Fruit fly (Drosophila melanogaster) whole organism, embryonic: Measurements from ENCODE around the gene mRpL17.

Source experiments
- ATbp ChIP-seq: fragments of 200-800 bp; sonication (Bioruptor generic); optimal IDR thresholded peaks from 2 replicates; lab custom pipeline; 2017; ENCODE audit warnings: missing biosample characterization, mild to moderate bottlenecking, missing genetic modification characterization, missing genetic modification reagents
- CG10147 ChIP-seq: fragments of 200-800 bp; sonication (Bioruptor generic); optimal IDR thresholded peaks from 2 replicates; lab custom pipeline; 2019; ENCODE audit warnings: missing biosample characterization, mild to moderate bottlenecking, missing genetic modification characterization, moderate library complexity
- CG1024 ChIP-seq: fragments of 200-800 bp; sonication (Bioruptor generic); IDR thresholded peaks from 2 replicates; pipeline ENCODE4 v1.3.6; 2022; ENCODE audit warnings: missing biosample characterization, missing genetic modification characterization
- CG10431 ChIP-seq: fragments of 200-800 bp; sonication (Bioruptor generic); optimal IDR thresholded peaks from 3 replicates; lab custom pipeline; 2018; ENCODE audit warnings: missing biosample characterization, mild to moderate bottlenecking, missing genetic modification characterization
- CG11456 ChIP-seq: fragments of 200-800 bp; sonication (Bioruptor generic); IDR thresholded peaks from 3 replicates; pipeline ENCODE4 v1.3.6; 2022; ENCODE audit warnings: missing biosample characterization, missing genetic modification characterization
- CG13424 ChIP-seq: fragments of 200-800 bp; sonication (Bioruptor generic); optimal IDR thresholded peaks from 2 replicates; lab custom pipeline; 2019; ENCODE audit warnings: missing biosample characterization, mild to moderate bottlenecking, missing genetic modification characterization, moderate library complexity
- CG14050 ChIP-seq: fragments of 200-800 bp; sonication (Bioruptor generic); IDR thresholded peaks from 3 replicates; pipeline ENCODE4 v1.3.6; 2022; ENCODE audit warnings: missing biosample characterization, missing genetic modification characterization
- CG14441 ChIP-seq: fragments of 200-800 bp; sonication (Bioruptor generic); IDR thresholded peaks from 2 replicates; pipeline ENCODE4 v1.3.6; 2022; ENCODE audit warnings: missing biosample characterization, missing genetic modification characterization
- CG14667 ChIP-seq: fragments of 200-800 bp; sonication (Bioruptor generic); IDR thresholded peaks from 2 replicates; pipeline ENCODE4 v1.3.6; 2022; ENCODE audit warnings: missing biosample characterization, missing genetic modification characterization
- CG15073 ChIP-seq: fragments of 200-800 bp; sonication (Bioruptor generic); optimal IDR thresholded peaks from 2 replicates; lab custom pipeline; 2016; ENCODE audit warnings: missing biosample characterization, missing genetic modification characterization
- CG17385 ChIP-seq: fragments of 200-800 bp; sonication (Bioruptor generic); optimal IDR thresholded peaks from 3 replicates; lab custom pipeline; 2018; ENCODE audit warnings: missing biosample characterization, mild to moderate bottlenecking, missing genetic modification characterization
- CG31365 ChIP-seq: fragments of 200-800 bp; sonication (Bioruptor generic); optimal IDR thresholded peaks from 2 replicates; lab custom pipeline; 2018; ENCODE audit warnings: missing biosample characterization, mild to moderate bottlenecking, missing genetic modification characterization
- CG31441 ChIP-seq: fragments of 200-800 bp; sonication (Bioruptor generic); IDR thresholded peaks from 2 replicates; pipeline ENCODE4 v1.3.6; 2022; ENCODE audit warnings: missing biosample characterization, missing genetic modification characterization
- CG3847 ChIP-seq: fragments of 200-800 bp; sonication (Bioruptor generic); IDR thresholded peaks from 2 replicates; pipeline ENCODE4 v1.3.6; 2022; ENCODE audit warnings: missing biosample characterization, missing genetic modification characterization
- CG7271 ChIP-seq: fragments of 200-800 bp; sonication (Bioruptor generic); optimal IDR thresholded peaks from 2 replicates; lab custom pipeline; 2018; ENCODE audit warnings: missing biosample characterization, mild to moderate bottlenecking, missing genetic modification characterization, moderate library complexity
- CG7987 ChIP-seq: fragments of 200-800 bp; sonication (Bioruptor generic); optimal IDR thresholded peaks from 2 replicates; lab custom pipeline; 2018; ENCODE audit warnings: missing biosample characterization, mild to moderate bottlenecking, missing genetic modification characterization, moderate library complexity
- CG8924 ChIP-seq: fragments of 200-800 bp; optimal IDR thresholded peaks from 3 replicates; lab custom pipeline; 2019; ENCODE audit warnings: missing biosample characterization, mild to moderate bottlenecking, missing genetic modification characterization, moderate library complexity
- CG8944 ChIP-seq: fragments of 200-800 bp; sonication (Bioruptor generic); optimal IDR thresholded peaks from 3 replicates; lab custom pipeline; 2016; ENCODE audit warnings: missing biosample characterization, missing genetic modification characterization
- CG9215 ChIP-seq: fragments of 200-800 bp; sonication (Bioruptor generic); IDR thresholded peaks from 2 replicates; pipeline ENCODE4 v1.3.6; 2022; ENCODE audit warnings: missing biosample characterization, missing genetic modification characterization
- CG9932 ChIP-seq: fragments of 200-800 bp; sonication (Bioruptor generic); IDR thresholded peaks from 2 replicates; pipeline ENCODE4 v1.3.6; 2022; ENCODE audit warnings: missing biosample characterization, missing genetic modification characterization
- CkIIα-i1 ChIP-seq: fragments of 200-800 bp; sonication (Bioruptor generic); IDR thresholded peaks from 2 replicates; pipeline ENCODE4 v1.3.6; 2022; ENCODE audit warnings: missing biosample characterization, missing genetic modification characterization
- Dbx ChIP-seq: fragments of 200-800 bp; sonication (Bioruptor generic); IDR thresholded peaks from 3 replicates; pipeline ENCODE4 v1.3.6; 2022; ENCODE audit warnings: missing biosample characterization, missing genetic modification characterization
- Dip2 ChIP-seq: fragments of 200-800 bp; sonication (Bioruptor generic); IDR thresholded peaks from 2 replicates; pipeline ENCODE4 v1.3.6; 2022; ENCODE audit warnings: missing biosample characterization, missing genetic modification characterization
- Dref ChIP-seq: fragments of 200-800 bp; sonication (Bioruptor generic); IDR thresholded peaks from 2 replicates; pipeline ENCODE4 v1.3.6; 2022; ENCODE audit warnings: missing biosample characterization, missing genetic modification characterization
- Gsc ChIP-seq: fragments of 200-800 bp; sonication (Bioruptor generic); IDR thresholded peaks from 2 replicates; pipeline ENCODE4 v1.3.6; 2022; ENCODE audit warnings: missing biosample characterization, missing genetic modification characterization
- Hr78 ChIP-seq, 2 experiments: fragments of 200-800 bp in 1 of 2; fragments of >200 bp in 1 of 2; sonication (Bioruptor generic) in 1 of 2; optimal IDR thresholded peaks; 2 replicates each; lab custom pipeline; 2017 to 2019; ENCODE audit warnings: missing biosample characterization in 2 of 2, missing genetic modification characterization in 2 of 2, mild to moderate bottlenecking in 1 of 2, moderate library complexity in 1 of 2
- Lim3 ChIP-seq: fragments of 200-800 bp; sonication (Bioruptor generic); IDR thresholded peaks from 2 replicates; pipeline ENCODE4 v1.3.6; 2022; ENCODE audit warnings: missing biosample characterization, missing genetic modification characterization
- Lpt ChIP-seq: fragments of >200 bp; optimal IDR thresholded peaks from 2 replicates; lab custom pipeline; 2018; ENCODE audit warnings: missing biosample characterization, missing genetic modification characterization
- MBD-R2 ChIP-seq: fragments of 200-800 bp; sonication (Bioruptor generic); IDR thresholded peaks from 2 replicates; pipeline ENCODE4 v1.3.6; 2022; ENCODE audit warnings: missing biosample characterization, missing genetic modification characterization
- MESR4 ChIP-seq: fragments of 200-800 bp; sonication (Bioruptor generic); optimal IDR thresholded peaks from 2 replicates; lab custom pipeline; 2018; ENCODE audit warnings: missing biosample characterization, mild to moderate bottlenecking, missing genetic modification characterization, moderate library complexity
- MTF-1 ChIP-seq: fragments of 200-800 bp; sonication (Bioruptor generic); optimal IDR thresholded peaks from 2 replicates; lab custom pipeline; 2018; ENCODE audit warnings: missing biosample characterization, mild to moderate bottlenecking, missing genetic modification characterization, borderline replicate concordance
- NC2α ChIP-seq: fragments of 200-800 bp; sonication (Bioruptor generic); optimal IDR thresholded peaks from 2 replicates; lab custom pipeline; 2016; ENCODE audit warnings: missing biosample characterization, missing genetic modification characterization
- Oli ChIP-seq: fragments of 200-800 bp; sonication (Bioruptor generic); optimal IDR thresholded peaks from 2 replicates; lab custom pipeline; 2018; ENCODE audit warnings: missing biosample characterization, mild to moderate bottlenecking, missing genetic modification characterization, moderate library complexity
- aop ChIP-seq: fragments of 200-800 bp; sonication (Bioruptor generic); IDR thresholded peaks from 2 replicates; pipeline ENCODE4 v1.3.6; 2022; ENCODE audit warnings: missing biosample characterization, missing genetic modification characterization
- bowl ChIP-seq: fragments of 200-800 bp; sonication (Bioruptor generic); IDR thresholded peaks from 2 replicates; pipeline ENCODE4 v1.3.6; 2022; ENCODE audit warnings: missing biosample characterization, missing genetic modification characterization
- btn ChIP-seq: fragments of 200-800 bp; sonication (Bioruptor generic); optimal IDR thresholded peaks from 2 replicates; lab custom pipeline; 2016; ENCODE audit warnings: missing biosample characterization, missing genetic modification characterization
- crc ChIP-seq: fragments of 200-800 bp; sonication (Bioruptor generic); optimal IDR thresholded peaks from 2 replicates; lab custom pipeline; 2016; ENCODE audit warnings: missing biosample characterization, missing genetic modification characterization
- crp ChIP-seq, 2 experiments: fragments of 200-800 bp; sonication (Bioruptor generic); optimal IDR thresholded peaks; 2 replicates in 1 of 2; 3 replicates in 1 of 2; lab custom pipeline; 2017; ENCODE audit warnings: missing biosample characterization in 2 of 2, missing genetic modification characterization in 2 of 2, mild to moderate bottlenecking in 1 of 2, moderate library complexity in 1 of 2
- dimm ChIP-seq: fragments of 200-800 bp; sonication (Bioruptor generic); IDR thresholded peaks from 2 replicates; pipeline ENCODE4 v1.3.6; 2022; ENCODE audit warnings: missing biosample characterization, missing genetic modification characterization
- ems ChIP-seq: fragments of 200-800 bp; sonication (Bioruptor generic); optimal IDR thresholded peaks from 3 replicates; lab custom pipeline; 2016; ENCODE audit warnings: missing biosample characterization, missing genetic modification characterization
- eyg ChIP-seq: fragments of 200-800 bp; sonication (Bioruptor generic); optimal IDR thresholded peaks from 3 replicates; lab custom pipeline; 2016; ENCODE audit warnings: missing biosample characterization, missing genetic modification characterization
- grn ChIP-seq: fragments of 200-800 bp; sonication (Bioruptor generic); optimal IDR thresholded peaks from 3 replicates; lab custom pipeline; 2017; ENCODE audit warnings: missing biosample characterization, missing genetic modification characterization
- insv ChIP-seq, 2 experiments: fragments of 200-800 bp; sonication (Bioruptor generic); optimal IDR thresholded peaks; 3 replicates each; lab custom pipeline; 2016 to 2018; ENCODE audit warnings: missing biosample characterization in 2 of 2, missing genetic modification characterization in 2 of 2
- jumu ChIP-seq: fragments of 200-800 bp; sonication (Bioruptor generic); optimal IDR thresholded peaks from 3 replicates; lab custom pipeline; 2016; ENCODE audit warnings: missing biosample characterization, missing genetic modification characterization
- mld ChIP-seq: fragments of 200-800 bp; sonication (Bioruptor generic); IDR thresholded peaks from 3 replicates; pipeline ENCODE4 v1.3.6; 2022; ENCODE audit warnings: missing biosample characterization, missing genetic modification characterization; ENCODE audit not compliant: partially characterized antibody
- nmo ChIP-seq: fragments of 200-800 bp; sonication (Bioruptor generic); optimal IDR thresholded peaks from 2 replicates; lab custom pipeline; 2018; ENCODE audit warnings: missing biosample characterization, mild to moderate bottlenecking, missing genetic modification characterization, moderate library complexity
- sc ChIP-seq, 3 experiments: fragments of >200 bp in 2 of 3; fragments of 200-800 bp in 1 of 3; sonication (Bioruptor generic) in 1 of 3; optimal IDR thresholded peaks; 2 replicates in 2 of 3; 3 replicates in 1 of 3; lab custom pipeline; 2017; ENCODE audit warnings: mild to moderate bottlenecking in 1 of 3, missing biosample characterization in 1 of 3, missing genetic modification characterization in 1 of 3, missing genetic modification reagents in 1 of 3
- scrt ChIP-seq: fragments of 200-800 bp; sonication (Bioruptor generic); optimal IDR thresholded peaks from 2 replicates; lab custom pipeline; 2018; ENCODE audit warnings: missing biosample characterization, mild to moderate bottlenecking, missing genetic modification characterization, moderate library complexity
- sug ChIP-seq: fragments of 200-800 bp; optimal IDR thresholded peaks from 2 replicates; lab custom pipeline; 2019; ENCODE audit warnings: missing biosample characterization, mild to moderate bottlenecking, missing genetic modification characterization, moderate library complexity

The mRpL17 gene

DNA sequence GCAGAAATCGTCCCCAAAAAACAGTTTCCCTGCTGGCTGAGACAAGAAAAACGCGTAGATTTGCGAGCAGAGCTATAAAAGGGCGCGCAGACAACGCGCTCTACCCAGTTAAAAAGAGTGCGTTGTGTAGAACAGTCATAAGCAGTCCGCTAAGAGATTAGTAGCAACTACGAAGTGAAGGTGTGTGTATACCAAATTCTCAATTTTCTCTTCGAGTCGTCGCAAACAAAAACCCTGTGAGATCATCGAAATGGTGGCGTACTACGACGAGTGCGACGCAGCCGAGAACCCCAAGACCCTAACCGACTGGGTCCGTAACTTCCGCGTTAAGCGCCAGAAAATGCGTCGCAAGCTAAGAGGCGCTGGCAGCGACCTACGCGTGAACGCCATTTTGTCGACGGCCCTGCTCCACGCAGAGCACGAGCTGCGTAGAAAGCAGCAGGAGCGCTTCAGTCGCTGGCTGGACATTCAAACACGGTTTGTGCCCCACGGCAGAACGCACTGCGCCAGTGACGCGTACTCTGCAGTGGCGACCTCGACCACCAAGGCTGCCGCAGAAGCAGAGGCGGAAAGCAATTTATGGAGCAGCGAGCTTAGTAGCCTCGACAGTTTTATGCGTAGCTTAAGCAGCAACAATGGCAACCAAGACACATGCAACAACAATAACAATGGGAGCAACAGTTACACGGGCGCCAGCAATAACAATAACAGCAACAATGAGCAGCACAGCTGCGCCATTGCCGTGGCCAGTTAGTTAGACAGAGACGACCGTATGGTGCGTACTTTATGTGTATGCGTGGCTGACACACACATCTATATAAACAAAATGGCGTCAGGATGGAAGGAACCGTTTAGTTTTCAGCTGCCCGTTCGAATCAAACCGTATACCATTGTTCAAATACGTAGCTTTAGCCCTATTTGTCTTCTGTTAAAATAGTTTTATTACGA lies 40.3 kb upstream of the mRpL17 start (continued):
- TF ChIP-seq insv (GFP tag; optimal IDR thresholded peaks at IDR 0.05; lab: Kevin White, UChicago) (peak in 1 of 2 experiments; percentile 11), ems (GFP tag; lab: Kevin White, UChicago) (no peak), CG7987 (GFP tag; lab: Kevin White, UChicago) (peak; percentile 43), MESR4 (GFP tag; lab: Kevin White, UChicago) (peak; percentile 99), CG8944 (GFP tag; lab: Kevin White, UChicago) (no peak), Dref (GFP tag; lab: Robert Waterston, UW) (no peak), CG31365 (tag; lab: Kevin White, UChicago) (no peak), Dip2 (no peak), Dbx (GFP tag; lab: Robert Waterston, UW) (peak; percentile 25), eyg (GFP tag; lab: Kevin White, UChicago) (no peak), Hr78 (GFP tag; optimal IDR thresholded peaks at IDR 0.05; lab: Kevin White, UChicago) (no peak), CG31441 (GFP tag; lab: Robert Waterston, UW) (no peak), mld (GFP tag; lab: Robert Waterston, UW) (no peak), NC2α (GFP tag; lab: Kevin White, UChicago) (peak; percentile 19), CkIIα-i1 (GFP tag; lab: Robert Waterston, UW) (no peak), CG13424 (tag; lab: Kevin White, UChicago) (no peak), CG3847 (GFP tag; lab: Robert Waterston, UW) (no peak), crp (GFP tag; optimal IDR thresholded peaks at IDR 0.05; lab: Kevin White, UChicago) (peak in 1 of 2 experiments; percentile 46), jumu (GFP tag; lab: Kevin White, UChicago) (peak; percentile 8), scrt (GFP tag; lab: Kevin White, UChicago) (peak; percentile 98), CG9215 (GFP tag; lab: Robert Waterston, UW) (no peak), grn (GFP tag; lab: Kevin White, UChicago) (no peak), CG17385 (GFP tag; lab: Kevin White, UChicago) (no peak), CG10431 (peak; percentile 58), Lpt (no peak), Oli (no peak), CG14050 (no peak; the same call in 2 of the 3 replicates), nmo (peak; percentile 14), CG8924 (tag; lab: Kevin White, UChicago) (peak; percentile 81), bowl (GFP tag; lab: Robert Waterston, UW) (no peak), MTF-1 (GFP tag; lab: Kevin White, UChicago) (peak; percentile 57), Lim3 (GFP tag; lab: Robert Waterston, UW) (no peak), crc (no peak), sc (optimal IDR thresholded peaks at IDR 0.05; lab: Kevin White, UChicago) (no peak), sc (GFP tag; optimal IDR thresholded peaks at IDR 0.05; lab: Kevin White, UChicago) (no peak), CG9932 (GFP tag; lab: Robert Waterston, UW) (no peak), dimm (no peak), CG11456 (GFP tag; lab: Robert Waterston, UW) (peak; percentile 57; the same call in 2 of the 3 replicates), MBD-R2 (GFP tag; lab: Robert Waterston, UW) (no peak), CG10147 (GFP tag; lab: Kevin White, UChicago) (no peak), Gsc (GFP tag; lab: Robert Waterston, UW) (no peak), CG14441 (no peak), CG15073 (GFP tag; lab: Kevin White, UChicago) (no peak), sug (tag; lab: Kevin White, UChicago) (peak; percentile 44), CG1024 (GFP tag; lab: Robert Waterston, UW) (peak; percentile 6; the same call in 1 of the 2 replicates), CG7271 (no peak), CG14667 (GFP tag; lab: Robert Waterston, UW) (no peak), aop (GFP tag; lab: Robert Waterston, UW) (no peak), btn (GFP tag; lab: Kevin White, UChicago) (no peak), ATbp (GFP tag; lab: Kevin White, UChicago) (no peak)
